Fruit fly (Drosophila melanogaster) Kc167 (cell line): ENCODE measurements around the gene CG13771.

ENCODE experiments used
- Myc ChIP-seq: fragments of >200 bp; optimal IDR thresholded peaks from 2 replicates; lab custom pipeline; 2017; ENCODE audit warnings: missing external identifiers
- Sin3A ChIP-seq: fragments of >200 bp; optimal IDR thresholded peaks from 2 replicates; lab custom pipeline; 2018; ENCODE audit warnings: missing external identifiers
- h ChIP-seq: fragments of >200 bp; optimal IDR thresholded peaks from 3 replicates; lab custom pipeline; 2018; ENCODE audit warnings: missing external identifiers
- ttk ChIP-seq: sonication (Bioruptor generic); optimal IDR thresholded peaks from 2 replicates; lab custom pipeline; 2017; ENCODE audit warnings: missing external identifiers

- TF ChIP-seq Myc (lab: Kevin White, UChicago) = no peak
- TF ChIP-seq h = no peak
- no peak for TF ChIP-seq Sin3A (lab: Kevin White, UChicago)
- no peak for TF ChIP-seq ttk (lab: Kevin White, UChicago)
Measured at dm6 chr2L:6683992-6684882, 20.8 kb upstream of the CG13771 start, which contains the start of gene Nhe3.
